Worm (Caenorhabditis elegans): ENCODE results near the gene gpa-2.

ce11 chrV:8401267-8401666, 30.5 kb downstream of the gpa-2 start:
- TF ChIP-seq lin-11 (tag; optimal IDR thresholded peaks at IDR 0.05) (no peak), ama-1 (optimal IDR thresholded peaks at IDR 0.05) (no peak)
